Fruit fly (Drosophila melanogaster) Kc167 (cell line): Measurements from ENCODE around the gene CG9297.

Source experiments
- Myc ChIP-seq: fragments of >200 bp; optimal IDR thresholded peaks from 2 replicates; lab custom pipeline; 2017; ENCODE audit warnings: missing external identifiers
- Sin3A ChIP-seq: fragments of >200 bp; optimal IDR thresholded peaks from 2 replicates; lab custom pipeline; 2018; ENCODE audit warnings: missing external identifiers
- h ChIP-seq: fragments of >200 bp; optimal IDR thresholded peaks from 3 replicates; lab custom pipeline; 2018; ENCODE audit warnings: missing external identifiers
- insv ChIP-seq: fragments of >200 bp; optimal IDR thresholded peaks from 3 replicates; lab custom pipeline; 2018; ENCODE audit warnings: missing external identifiers
- psq ChIP-seq: fragments of >200 bp; optimal IDR thresholded peaks from 2 replicates; lab custom pipeline; 2017; ENCODE audit warnings: missing external identifiers

- TF ChIP-seq psq (lab: Kevin White, UChicago): no peak
- TF ChIP-seq insv: no peak
- TF ChIP-seq h: no peak
- TF ChIP-seq Myc (lab: Kevin White, UChicago): no peak
- no peak for TF ChIP-seq Sin3A (lab: Kevin White, UChicago)
Observed at dm6 chr3R:13801184-13802056, 30.1 kb downstream of the CG9297 start.
